Worm (Caenorhabditis elegans): ENCODE data around the gene ZC239.17.

DNA sequence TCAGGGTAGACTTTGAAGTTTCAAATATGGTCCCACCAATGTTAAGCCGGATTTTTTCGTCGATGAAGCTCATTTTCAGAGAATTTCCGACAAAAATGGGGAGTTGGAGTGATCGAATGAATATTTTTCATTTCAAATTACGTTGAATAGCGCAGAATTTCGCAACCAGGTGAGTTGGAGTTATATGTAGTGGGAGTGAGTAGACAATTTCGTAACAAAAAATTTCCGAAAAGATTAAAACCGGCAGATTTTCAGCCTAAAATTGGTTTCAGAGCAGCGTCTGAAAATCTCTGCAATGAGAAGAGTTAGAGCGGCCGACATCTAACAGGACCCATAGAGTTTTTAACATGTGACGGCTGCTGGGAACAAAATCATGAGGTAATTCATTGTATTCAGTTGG, 17.0 kb downstream of the ZC239.17 start, which contains the start of gene sdz-35:
- TF ChIP-seq sea-2 (GFP tag; optimal IDR thresholded peaks at IDR 0.05) = no peak
- no peak for TF ChIP-seq nhr-77 (tag; optimal IDR thresholded peaks at IDR 0.05)
- no peak for TF ChIP-seq lsy-12 (tag; optimal IDR thresholded peaks at IDR 0.05)
- TF ChIP-seq unc-39 (tag; optimal IDR thresholded peaks at IDR 0.05) = no peak
- no peak for TF ChIP-seq fkh-10 (GFP tag; optimal IDR thresholded peaks at IDR 0.05)
- no peak for TF ChIP-seq pqm-1 (tag; optimal IDR thresholded peaks at IDR 0.05)
